Worm (Caenorhabditis elegans) whole organism, late embryonic: ENCODE results near the gene otpl-7.

Experiments used
- ahr-1 ChIP-seq: sonication (generic microtip); optimal IDR thresholded peaks from 2 replicates; lab custom pipeline; 2016; ENCODE audit warnings: missing genetic modification characterization, missing compliant biosample characterization
- ama-1 ChIP-seq: fragments of 150-350 bp; optimal IDR thresholded peaks from 2 replicates; lab custom pipeline; 2014
- elt-2 ChIP-seq: sonication (generic microtip); optimal IDR thresholded peaks from 2 replicates; lab custom pipeline; 2016; ENCODE audit warnings: missing genetic modification reagents, missing genetic modification characterization, missing compliant biosample characterization
- gmeb-2 ChIP-seq: sonication (generic microtip); optimal IDR thresholded peaks from 2 replicates; lab custom pipeline; 2016; ENCODE audit warnings: missing genetic modification characterization, inconsistent platforms, missing compliant biosample characterization
- nhr-11 ChIP-seq: fragments of 150-350 bp; optimal IDR thresholded peaks from 2 replicates; lab custom pipeline; 2014; ENCODE audit warnings: missing biosample characterization, missing genetic modification characterization
- rnt-1 ChIP-seq: sonication (generic microtip); optimal IDR thresholded peaks from 2 replicates; lab custom pipeline; 2016; ENCODE audit warnings: missing genetic modification characterization, missing compliant biosample characterization

DNA sequence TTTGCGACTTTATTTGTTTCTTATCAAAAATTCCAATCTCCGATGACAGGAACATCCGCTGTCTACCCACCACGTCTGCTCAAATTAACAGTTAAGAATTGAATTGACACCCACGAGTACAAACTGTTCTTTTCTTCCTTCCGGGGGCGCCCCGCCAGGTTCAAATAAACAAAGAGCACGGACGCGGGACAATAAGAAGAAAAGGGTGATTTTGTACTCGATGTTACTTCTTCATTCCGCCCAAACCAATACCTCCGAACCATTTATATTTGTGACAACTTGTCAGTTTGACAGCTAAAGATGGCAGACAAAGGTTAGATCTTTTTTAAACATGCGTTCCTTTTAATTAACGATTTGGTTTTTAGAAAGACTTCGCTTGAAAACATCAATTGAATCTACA, 4.5 kb downstream of the otpl-7 start, which contains the start of gene otpl-6:
- TF ChIP-seq elt-2 (no peak), rnt-1 (no peak), ahr-1 (tag; lab: Kevin White, UChicago) (no peak), ama-1 (lab: Kevin White, UChicago) (no peak), nhr-11 (tag; lab: Kevin White, UChicago) (no peak), gmeb-2 (tag; lab: Kevin White, UChicago) (no peak)
